Worm (Caenorhabditis elegans) whole organism, L4 larva: Measurements from ENCODE around the gene R53.5.

ENCODE experiments used
- F10B5.3 ChIP-seq: sonication (generic microtip); optimal IDR thresholded peaks from 2 replicates; lab custom pipeline; 2016; ENCODE audit warnings: mild to moderate bottlenecking, missing genetic modification characterization, missing compliant biosample characterization
- F37D6.2 ChIP-seq: sonication (generic microtip); optimal IDR thresholded peaks from 2 replicates; lab custom pipeline; 2016; ENCODE audit warnings: mild to moderate bottlenecking, missing genetic modification characterization, missing compliant biosample characterization
- T20F7.1 ChIP-seq: fragments of 200-800 bp; sonication (Bioruptor generic); optimal IDR thresholded peaks from 2 replicates; lab custom pipeline; 2018; ENCODE audit warnings: mild to moderate bottlenecking, missing genetic modification characterization, missing compliant biosample characterization
- Y105C5A.15 ChIP-seq: fragments of 200-800 bp; sonication (Bioruptor generic); IDR thresholded peaks from 2 replicates; pipeline ENCODE4 v1.3.6; 2022; ENCODE audit warnings: missing genetic modification characterization, missing compliant biosample characterization
- ZK337.2 ChIP-seq: fragments of 200-800 bp; sonication (Bioruptor generic); IDR thresholded peaks from 2 replicates; pipeline ENCODE4 v1.3.6; 2022; ENCODE audit warnings: missing genetic modification reagents, missing genetic modification characterization, missing compliant biosample characterization
- ZK546.5 ChIP-seq, 2 experiments: sonication (generic microtip); optimal IDR thresholded peaks; 2 replicates each; lab custom pipeline; 2017; ENCODE audit warnings: missing biosample characterization in 2 of 2, missing genetic modification characterization in 2 of 2
- arid-1 ChIP-seq: fragments of 200-800 bp; sonication (Bioruptor generic); conservative IDR thresholded peaks from 2 replicates; pipeline ENCODE4 v1.3.6; 2022; ENCODE audit warnings: missing genetic modification reagents, missing genetic modification characterization, missing compliant biosample characterization
- attf-4 ChIP-seq: sonication (generic microtip); optimal IDR thresholded peaks from 3 replicates; lab custom pipeline; 2017; ENCODE audit warnings: missing biosample characterization, missing genetic modification characterization
- ceh-82 ChIP-seq: sonication (generic microtip); optimal IDR thresholded peaks from 2 replicates; lab custom pipeline; 2017; ENCODE audit warnings: missing biosample characterization, missing genetic modification characterization
- cey-2 ChIP-seq: sonication (generic microtip); optimal IDR thresholded peaks from 3 replicates; lab custom pipeline; 2017; ENCODE audit warnings: missing genetic modification characterization, mild to moderate bottlenecking, missing compliant biosample characterization, antibody characterized with exemption, borderline replicate concordance; ENCODE audit not compliant: insufficient read depth
- ctbp-1 ChIP-seq: fragments of 200-800 bp; sonication (Bioruptor generic); IDR thresholded peaks from 2 replicates; pipeline ENCODE4 v1.3.6; 2022; ENCODE audit warnings: missing genetic modification reagents, missing genetic modification characterization, missing compliant biosample characterization
- daf-19 ChIP-seq: fragments of 200-800 bp; sonication (Bioruptor generic); conservative IDR thresholded peaks from 2 replicates; pipeline ENCODE4 v1.3.6; 2022; ENCODE audit warnings: missing genetic modification characterization, missing compliant biosample characterization
- dmd-6 ChIP-seq: fragments of 200-800 bp; sonication (Bioruptor generic); IDR thresholded peaks from 2 replicates; pipeline ENCODE4 v1.3.6; 2022; ENCODE audit warnings: missing genetic modification reagents, missing genetic modification characterization, missing compliant biosample characterization
- dmd-9 ChIP-seq: fragments of 200-800 bp; sonication (Bioruptor generic); IDR thresholded peaks from 2 replicates; pipeline ENCODE4 v1.3.6; 2022; ENCODE audit warnings: missing genetic modification reagents, missing genetic modification characterization, missing compliant biosample characterization
- dpl-1 ChIP-seq: fragments of 150-350 bp; optimal IDR thresholded peaks from 2 replicates; lab custom pipeline; 2014; ENCODE audit warnings: missing biosample characterization, missing genetic modification reagents, missing genetic modification characterization
- duxl-1 ChIP-seq: sonication (generic microtip); optimal IDR thresholded peaks from 2 replicates; lab custom pipeline; 2016; ENCODE audit warnings: mild to moderate bottlenecking, missing genetic modification characterization, moderate library complexity, missing compliant biosample characterization; ENCODE audit not compliant: poor library complexity
- dve-1 ChIP-seq: sonication (generic microtip); optimal IDR thresholded peaks from 2 replicates; lab custom pipeline; 2017; ENCODE audit warnings: antibody characterized with exemption, mild to moderate bottlenecking, missing genetic modification characterization, missing compliant biosample characterization; ENCODE audit not compliant: insufficient read depth
- fkh-10 ChIP-seq: fragments of 150-350 bp; optimal IDR thresholded peaks from 2 replicates; lab custom pipeline; 2014; ENCODE audit warnings: missing biosample characterization, missing genetic modification reagents, missing genetic modification characterization
- gei-8 ChIP-seq: fragments of 200-800 bp; sonication (Bioruptor generic); optimal IDR thresholded peaks from 2 replicates; lab custom pipeline; 2018; ENCODE audit warnings: mild to moderate bottlenecking, missing genetic modification characterization, missing compliant biosample characterization
- hmg-1.1 ChIP-seq: fragments of 200-800 bp; sonication (Bioruptor generic); IDR thresholded peaks from 2 replicates; pipeline ENCODE4 v1.3.6; 2022; ENCODE audit warnings: missing genetic modification reagents, missing genetic modification characterization, missing compliant biosample characterization
- lim-7 ChIP-seq: fragments of 200-800 bp; sonication (Bioruptor generic); IDR thresholded peaks from 2 replicates; pipeline ENCODE4 v1.3.6; 2022; ENCODE audit warnings: missing genetic modification characterization, missing compliant biosample characterization
- lin-1 ChIP-seq: fragments of 200-800 bp; sonication (Bioruptor generic); IDR thresholded peaks from 2 replicates; pipeline ENCODE4 v1.3.6; 2022; ENCODE audit warnings: missing genetic modification reagents, missing genetic modification characterization, missing compliant biosample characterization
- madf-5 ChIP-seq, 2 experiments: fragments of 200-800 bp; sonication (Bioruptor generic); IDR thresholded peaks; 2 replicates each; pipeline ENCODE4 v1.3.6; 2022; ENCODE audit warnings: missing compliant biosample characterization in 2 of 2, missing genetic modification characterization in 2 of 2
- madf-9 ChIP-seq: fragments of 200-800 bp; sonication (Bioruptor generic); conservative IDR thresholded peaks from 2 replicates; pipeline ENCODE4 v1.3.6; 2022; ENCODE audit warnings: missing genetic modification reagents, missing genetic modification characterization, missing compliant biosample characterization
- mdl-1 ChIP-seq, 2 experiments: fragments of 150-350 bp in 1 of 2; sonication (generic microtip) in 1 of 2; optimal IDR thresholded peaks; 2 replicates each; lab custom pipeline; 2014 to 2017; ENCODE audit warnings: missing biosample characterization in 2 of 2, missing genetic modification characterization in 2 of 2
- mep-1 ChIP-seq: fragments of 150-350 bp; sonication (generic microtip); optimal IDR thresholded peaks from 3 replicates; lab custom pipeline; 2014; ENCODE audit warnings: missing biosample characterization, missing genetic modification characterization
- mes-2 ChIP-seq: sonication (generic microtip); optimal IDR thresholded peaks from 2 replicates; lab custom pipeline; 2016; ENCODE audit warnings: missing genotype, mild to moderate bottlenecking, missing genetic modification characterization, missing compliant biosample characterization; ENCODE audit not compliant: poor library complexity, severe bottlenecking
- mxl-2 ChIP-seq: fragments of 200-800 bp; sonication (Bioruptor generic); conservative IDR thresholded peaks from 2 replicates; pipeline ENCODE4 v1.3.6; 2022; ENCODE audit warnings: missing genetic modification reagents, missing genetic modification characterization, missing compliant biosample characterization
- nhr-111 ChIP-seq: fragments of 200-800 bp; sonication (Bioruptor generic); optimal IDR thresholded peaks from 2 replicates; lab custom pipeline; 2018; ENCODE audit warnings: mild to moderate bottlenecking, missing genetic modification characterization, missing compliant biosample characterization
- nhr-25 ChIP-seq: sonication (generic microtip); optimal IDR thresholded peaks from 2 replicates; lab custom pipeline; 2017; ENCODE audit warnings: missing genetic modification characterization, mild to moderate bottlenecking, missing compliant biosample characterization, antibody characterized with exemption, moderate library complexity, borderline replicate concordance; ENCODE audit not compliant: insufficient read depth
- nhr-41 ChIP-seq: fragments of 200-800 bp; sonication (Bioruptor generic); IDR thresholded peaks from 2 replicates; pipeline ENCODE4 v1.3.6; 2022; ENCODE audit warnings: missing genetic modification reagents, missing genetic modification characterization, missing compliant biosample characterization
- php-3 ChIP-seq: fragments of 200-800 bp; sonication (Bioruptor generic); IDR thresholded peaks from 2 replicates; pipeline ENCODE4 v1.3.6; 2022; ENCODE audit warnings: missing genetic modification reagents, missing genetic modification characterization, missing compliant biosample characterization
- pqm-1 ChIP-seq: sonication (generic microtip); optimal IDR thresholded peaks from 2 replicates; lab custom pipeline; 2017; ENCODE audit warnings: missing biosample characterization, missing genetic modification characterization
- sdz-12 ChIP-seq: fragments of 200-800 bp; sonication (Bioruptor generic); optimal IDR thresholded peaks from 2 replicates; lab custom pipeline; 2018; ENCODE audit warnings: mild to moderate bottlenecking, missing genetic modification characterization, missing compliant biosample characterization
- set-16 ChIP-seq: fragments of 200-800 bp; sonication (Bioruptor generic); IDR thresholded peaks from 2 replicates; pipeline ENCODE4 v1.3.6; 2022; ENCODE audit warnings: missing genetic modification reagents, missing genetic modification characterization, missing compliant biosample characterization
- tag-97 ChIP-seq: fragments of 200-800 bp; sonication (Bioruptor generic); IDR thresholded peaks from 2 replicates; pipeline ENCODE4 v1.3.6; 2022; ENCODE audit warnings: missing genetic modification characterization, missing compliant biosample characterization
- tra-1 ChIP-seq: fragments of 200-800 bp; sonication (Bioruptor generic); IDR thresholded peaks from 2 replicates; pipeline ENCODE4 v1.3.6; 2022; ENCODE audit warnings: missing genetic modification reagents, missing genetic modification characterization, missing compliant biosample characterization
- unc-130 ChIP-seq: sonication (generic microtip); optimal IDR thresholded peaks from 2 replicates; lab custom pipeline; 2016; ENCODE audit warnings: missing genetic modification reagents, missing genetic modification characterization, missing compliant biosample characterization
- unc-39 ChIP-seq: sonication (generic microtip); optimal IDR thresholded peaks from 2 replicates; lab custom pipeline; 2017; ENCODE audit warnings: missing biosample characterization, missing genetic modification characterization
- unc-62 ChIP-seq, 3 experiments: fragments of 150-350 bp in 1 of 3; sonication (generic microtip); optimal IDR thresholded peaks in 2 of 3; peaks in 1 of 3; 1 replicate in 1 of 3; 2 replicates in 2 of 3; lab custom pipeline; 2014 to 2017; ENCODE audit warnings: missing biosample characterization in 3 of 3, missing genetic modification characterization in 3 of 3, missing genetic modification reagents in 3 of 3, missing genotype in 1 of 3
- vab-7 ChIP-seq: fragments of 200-800 bp; sonication (Bioruptor generic); IDR thresholded peaks from 2 replicates; pipeline ENCODE4 v1.3.6; 2022; ENCODE audit warnings: missing genetic modification reagents, missing genetic modification characterization, missing compliant biosample characterization
- zag-1 ChIP-seq: fragments of 150-350 bp; optimal IDR thresholded peaks from 2 replicates; lab custom pipeline; 2014; ENCODE audit warnings: missing biosample characterization, missing genetic modification characterization
- zfp-3 ChIP-seq: fragments of 200-800 bp; sonication (Bioruptor generic); conservative IDR thresholded peaks from 2 replicates; pipeline ENCODE4 v1.3.6; 2022; ENCODE audit warnings: missing genetic modification reagents, missing genetic modification characterization, missing compliant biosample characterization
- zip-11 ChIP-seq: fragments of 200-800 bp; sonication (Bioruptor generic); IDR thresholded peaks from 2 replicates; pipeline ENCODE4 v1.3.6; 2022; ENCODE audit warnings: missing genetic modification characterization, missing compliant biosample characterization
- ztf-11 ChIP-seq: fragments of 150-350 bp; optimal IDR thresholded peaks from 2 replicates; lab custom pipeline; 2014; ENCODE audit warnings: missing biosample characterization, missing genetic modification characterization

R53.5 gene

ce11 chrII:9980077-9980631 is 9.9 kb upstream of the R53.5 start, which contains the start of gene ZK892.6:
Gene ZK892.6 (minus strand): TSS chrII:9980127.
- TF ChIP-seq T20F7.1 (GFP tag; lab: Kevin White, UChicago) (no peak), tag-97 (GFP tag; lab: Robert Waterston, UW) (no peak), mxl-2 (GFP tag; lab: Robert Waterston, UW) (no peak)

ce11 chrII:9976405-9976804 is 6.1 kb upstream of the R53.5 start, which contains the start of gene R53.8:
Gene R53.8 (plus strand): TSS chrII:9976705.
- TF ChIP-seq hmg-1.1 (no peak), dve-1 (tag; lab: Kevin White, UChicago) (no peak), zfp-3 (no peak), attf-4 (tag; lab: Kevin White, UChicago) (no peak), lin-1 (GFP tag; lab: Robert Waterston, UW) (no peak), zip-11 (GFP tag; lab: Robert Waterston, UW) (no peak), duxl-1 (no peak), dpl-1 (no peak), ceh-82 (tag; lab: Kevin White, UChicago) (no peak), mep-1 (tag; lab: Kevin White, UChicago) (no peak), php-3 (no peak), sdz-12 (GFP tag; lab: Kevin White, UChicago) (no peak), madf-5 (GFP tag; IDR thresholded peaks at IDR 0.05; lab: Robert Waterston, UW) (no peak), ZK337.2 (GFP tag; lab: Robert Waterston, UW) (no peak), daf-19 (GFP tag; lab: Robert Waterston, UW) (no peak), set-16 (GFP tag; lab: Robert Waterston, UW) (no peak), nhr-41 (GFP tag; lab: Robert Waterston, UW) (no peak), mes-2 (no peak)
- TF ChIP-seq, all 104 proteins: peak for 0

ce11 chrII:9974967-9975366 is 4.7 kb upstream of the R53.5 start, which contains the start of gene aakg-5:
Gene aakg-5 (minus strand): TSS chrII:9975125.
- peak; percentile 80 for TF ChIP-seq hmg-1.1
- no peak for TF ChIP-seq unc-39
- TF ChIP-seq unc-130 = no peak
- no peak for TF ChIP-seq Y105C5A.15 (GFP tag; lab: Robert Waterston, UW)
- TF ChIP-seq ctbp-1 (GFP tag; lab: Robert Waterston, UW) = peak; percentile 63
- TF ChIP-seq lim-7 (GFP tag; lab: Robert Waterston, UW) = no peak
- no peak for TF ChIP-seq dmd-9 (GFP tag; lab: Robert Waterston, UW)
- no peak for TF ChIP-seq ztf-11 (tag; lab: Kevin White, UChicago)
- no peak for TF ChIP-seq nhr-111 (GFP tag; lab: Kevin White, UChicago)
- TF ChIP-seq zfp-3 = no peak
- no peak for TF ChIP-seq vab-7 (GFP tag; lab: Robert Waterston, UW)
- TF ChIP-seq dve-1 (tag; lab: Kevin White, UChicago) = peak; percentile 93
- TF ChIP-seq pqm-1 = peak; percentile 32
- TF ChIP-seq ZK546.5 (tag; optimal IDR thresholded peaks at IDR 0.05; lab: Kevin White, UChicago) = no peak
- TF ChIP-seq F37D6.2 (tag; lab: Kevin White, UChicago) = no peak
- TF ChIP-seq gei-8 (GFP tag; lab: Kevin White, UChicago) = no peak
- no peak for TF ChIP-seq F10B5.3 (tag; lab: Kevin White, UChicago)
- peak in 1 of 2 experiments; percentile 93 for TF ChIP-seq unc-62 (GFP tag; optimal IDR thresholded peaks at IDR 0.05 in 1 of 2; lab: Kevin White, UChicago)
- no peak for TF ChIP-seq unc-62 (tag; optimal IDR thresholded peaks at IDR 0.05; lab: Kevin White, UChicago)
- TF ChIP-seq nhr-25 = peak; percentile 88
- peak; percentile 91 for TF ChIP-seq dmd-6 (GFP tag; lab: Robert Waterston, UW)
- no peak for TF ChIP-seq cey-2 (tag; lab: Kevin White, UChicago)
- TF ChIP-seq arid-1 (GFP tag; lab: Robert Waterston, UW) = 0 out of 2 replicates have a peak, but pooled peaks have one; percentile 24
- TF ChIP-seq zag-1 = no peak
- no peak for TF ChIP-seq ceh-82 (tag; lab: Kevin White, UChicago)
- TF ChIP-seq mep-1 (tag; lab: Kevin White, UChicago) = peak; percentile 73
- TF ChIP-seq mes-2 = peak; percentile 77
- no peak for TF ChIP-seq fkh-10 (GFP tag; lab: Kevin White, UChicago)
- peak; percentile 5 to 79 for TF ChIP-seq mdl-1 (tag; optimal IDR thresholded peaks at IDR 0.05; lab: Kevin White, UChicago)
- peak; percentile 51; the same call in 1 of the 2 replicates for TF ChIP-seq tra-1 (GFP tag; lab: Robert Waterston, UW)
- TF ChIP-seq madf-9 (GFP tag; lab: Robert Waterston, UW) = no peak
- no peak for TF ChIP-seq daf-19 (GFP tag; lab: Robert Waterston, UW)
